3 worm cellular contexts compared by ENCODE assay signal in genomic region chrII:2412649-2413048, ce11.
TF ChIP-seq lines count a peak whose summit lies in the region.

Gene fbxa-182, minus strand, starts transcription at chrII:2412749.

TF ChIP-seq in whole organism, L1 larva, 84 proteins besides CTCF, POLR2A, EP300 and RAD21:
- no peak for TF ChIP-seq jun-1 (tag; optimal IDR thresholded peaks at IDR 0.05; lab: Kevin White, UChicago)
- peak; percentile 10 for TF ChIP-seq elt-2 (tag; optimal IDR thresholded peaks at IDR 0.05; lab: Kevin White, UChicago)
- TF ChIP-seq lsy-2 (tag; optimal IDR thresholded peaks at IDR 0.05; lab: Kevin White, UChicago), result no peak
- no peak for TF ChIP-seq Y116A8C.19 (tag; optimal IDR thresholded peaks at IDR 0.05; lab: Kevin White, UChicago; ENCODE audit: borderline replicate concordance)
- no peak for TF ChIP-seq ceh-82 (tag; optimal IDR thresholded peaks at IDR 0.05; lab: Kevin White, UChicago)

TF ChIP-seq in whole organism, L3 larva, 47 proteins besides CTCF, POLR2A, EP300 and RAD21:
- no peak for TF ChIP-seq nhr-11 (tag; optimal IDR thresholded peaks at IDR 0.05; lab: Kevin White, UChicago)
- TF ChIP-seq nhr-76 (tag; optimal IDR thresholded peaks at IDR 0.05; lab: Kevin White, UChicago), result no peak
- TF ChIP-seq mml-1 (tag; optimal IDR thresholded peaks at IDR 0.05; lab: Kevin White, UChicago), result no peak
- no peak for TF ChIP-seq fkh-2 (tag; optimal IDR thresholded peaks at IDR 0.05; lab: Kevin White, UChicago)
- no peak for TF ChIP-seq R02D3.7 (tag; optimal IDR thresholded peaks at IDR 0.05; lab: Kevin White, UChicago)
- no peak for TF ChIP-seq mdl-1 (tag; optimal IDR thresholded peaks at IDR 0.05; lab: Kevin White, UChicago)
- no peak for TF ChIP-seq tbx-2 (tag; optimal IDR thresholded peaks at IDR 0.05; lab: Kevin White, UChicago)
- TF ChIP-seq ama-1 (optimal IDR thresholded peaks at IDR 0.05; lab: Kevin White, UChicago), result no peak
- TF ChIP-seq elt-2 (tag; optimal IDR thresholded peaks at IDR 0.05; lab: Kevin White, UChicago), result peak; percentile 54
- TF ChIP-seq ztf-11 (tag; optimal IDR thresholded peaks at IDR 0.05; lab: Kevin White, UChicago), result no peak
- TF ChIP-seq egl-27 (tag; optimal IDR thresholded peaks at IDR 0.05; lab: Kevin White, UChicago), result no peak
- TF ChIP-seq pqm-1 (tag; optimal IDR thresholded peaks at IDR 0.05; lab: Kevin White, UChicago), result peak; percentile 37
- no peak for TF ChIP-seq nhr-237 (tag; optimal IDR thresholded peaks at IDR 0.05; lab: Kevin White, UChicago)
- TF ChIP-seq pha-4 (tag; optimal IDR thresholded peaks at IDR 0.05; lab: Kevin White, UChicago), result peak; percentile 8
- TF ChIP-seq snpc-4 (tag; optimal IDR thresholded peaks at IDR 0.05; lab: Kevin White, UChicago), result no peak
- TF ChIP-seq aly-2 (tag; optimal IDR thresholded peaks at IDR 0.05; lab: Kevin White, UChicago), result no peak
- no peak for TF ChIP-seq sea-2 (GFP tag; optimal IDR thresholded peaks at IDR 0.05; lab: Kevin White, UChicago)
- no peak for TF ChIP-seq lin-15B (tag; optimal IDR thresholded peaks at IDR 0.05; lab: Kevin White, UChicago)
- no peak for TF ChIP-seq unc-39 (tag; optimal IDR thresholded peaks at IDR 0.05; lab: Kevin White, UChicago)

TF ChIP-seq in whole organism, L4 larva, 104 proteins besides CTCF, POLR2A, EP300 and RAD21:
- TF ChIP-seq php-3 (GFP tag; IDR thresholded peaks at IDR 0.05; lab: Robert Waterston, UW) (0 out of 2 replicates have a peak, but pooled peaks have one; percentile 23), attf-4 (tag; optimal IDR thresholded peaks at IDR 0.05; lab: Kevin White, UChicago) (no peak), daf-16 (GFP tag; optimal IDR thresholded peaks at IDR 0.05; lab: Kevin White, UChicago) (no peak), daf-16 (tag; optimal IDR thresholded peaks at IDR 0.05; lab: Kevin White, UChicago) (peak; percentile 37), unc-39 (tag; optimal IDR thresholded peaks at IDR 0.05; lab: Kevin White, UChicago) (no peak), dve-1 (tag; optimal IDR thresholded peaks at IDR 0.05; lab: Kevin White, UChicago; ENCODE audit: insufficient read depth) (peak; percentile 14), madf-9 (GFP tag; conservative IDR thresholded peaks at IDR 0.05; lab: Robert Waterston, UW) (no peak), nhr-28 (tag; optimal IDR thresholded peaks at IDR 0.05; lab: Kevin White, UChicago) (peak; percentile 19), hlh-11 (tag; optimal IDR thresholded peaks at IDR 0.05; lab: Kevin White, UChicago) (no peak), pqm-1 (tag; optimal IDR thresholded peaks at IDR 0.05; lab: Kevin White, UChicago) (peak; percentile 17), unc-62 (GFP tag; optimal IDR thresholded peaks at IDR 0.05 in 1 of 2; lab: Kevin White, UChicago) (peak in 1 of 2 experiments; percentile 9), unc-62 (tag; optimal IDR thresholded peaks at IDR 0.05; lab: Kevin White, UChicago) (no peak), daf-8 (GFP tag; IDR thresholded peaks at IDR 0.05; lab: Robert Waterston, UW) (no peak)

Comparison
In these comparisons a context has a peak if more than half of its experiments do, and no peak if none do; other contexts are left out.
1. Of the 29 proteins assayed by ChIP-seq in both whole organism, L4 larva and whole organism, L1 larva: peak only in whole organism, L4 larva: nhr-28 and pqm-1; only in whole organism, L1 larva: none; in both: none; in neither: 26; mixed calls (peak in some experiments, not most) for 1.